Worm (Caenorhabditis elegans) whole organism, L3 larva: ENCODE measurements around the gene zig-6.
A peak's percentile ranks its signal among the peaks of the same experiment; 100 is the strongest.

Experiments
- R02D3.7 ChIP-seq: fragments of 150-350 bp; optimal IDR thresholded peaks from 2 replicates; lab custom pipeline; 2014; ENCODE audit warnings: missing biosample characterization, missing genetic modification characterization
- ZK546.5 ChIP-seq: sonication (generic microtip); optimal IDR thresholded peaks from 2 replicates; lab custom pipeline; 2017; ENCODE audit warnings: missing biosample characterization, missing genetic modification characterization
- aly-2 ChIP-seq: fragments of 150-350 bp; optimal IDR thresholded peaks from 2 replicates; lab custom pipeline; 2014; ENCODE audit warnings: missing biosample characterization, missing genetic modification characterization
- ama-1 ChIP-seq: fragments of 150-350 bp; optimal IDR thresholded peaks from 2 replicates; lab custom pipeline; 2018
- ceh-16 ChIP-seq: sonication (generic microtip); optimal IDR thresholded peaks from 2 replicates; lab custom pipeline; 2017; ENCODE audit warnings: missing biosample characterization, missing genetic modification characterization
- ceh-28 ChIP-seq: fragments of 150-350 bp; optimal IDR thresholded peaks from 2 replicates; lab custom pipeline; 2014; ENCODE audit warnings: missing biosample characterization, missing genetic modification reagents, missing genetic modification characterization
- ceh-82 ChIP-seq: fragments of 150-350 bp; optimal IDR thresholded peaks from 2 replicates; lab custom pipeline; 2014; ENCODE audit warnings: missing biosample characterization, missing genetic modification characterization
- ceh-9 ChIP-seq: sonication (generic microtip); optimal IDR thresholded peaks from 2 replicates; lab custom pipeline; 2018; ENCODE audit warnings: missing biosample characterization, missing genetic modification characterization
- daf-12 ChIP-seq: fragments of 150-350 bp; optimal IDR thresholded peaks from 2 replicates; lab custom pipeline; 2014; ENCODE audit warnings: missing biosample characterization, missing genetic modification reagents, missing genetic modification characterization
- egl-27 ChIP-seq: sonication (generic microtip); optimal IDR thresholded peaks from 4 replicates; lab custom pipeline; 2017; ENCODE audit warnings: missing biosample characterization, missing genetic modification reagents, missing genetic modification characterization
- egl-5 ChIP-seq: fragments of 150-350 bp; optimal IDR thresholded peaks from 2 replicates; lab custom pipeline; 2017; ENCODE audit warnings: missing biosample characterization, missing genetic modification reagents, missing genetic modification characterization, inconsistent platforms
- elt-1 ChIP-seq: fragments of 150-350 bp; optimal IDR thresholded peaks from 2 replicates; lab custom pipeline; 2014; ENCODE audit warnings: missing biosample characterization, missing genetic modification characterization
- elt-2 ChIP-seq: sonication (generic microtip); optimal IDR thresholded peaks from 2 replicates; lab custom pipeline; 2016; ENCODE audit warnings: missing genetic modification reagents, mild to moderate bottlenecking, missing genetic modification characterization, missing compliant biosample characterization
- elt-3 ChIP-seq, 3 experiments: fragments of 150-350 bp in 1 of 3; sonication (generic microtip) in 2 of 3; optimal IDR thresholded peaks; 2 replicates in 2 of 3; 4 replicates in 1 of 3; lab custom pipeline; 2014 to 2017; ENCODE audit warnings: missing biosample characterization in 3 of 3, missing genetic modification characterization in 3 of 3
- fkh-10 ChIP-seq: sonication (generic microtip); optimal IDR thresholded peaks from 2 replicates; lab custom pipeline; 2017; ENCODE audit warnings: missing biosample characterization, missing genetic modification reagents, missing genetic modification characterization
- fos-1 ChIP-seq: fragments of 150-350 bp; optimal IDR thresholded peaks from 2 replicates; lab custom pipeline; 2014; ENCODE audit warnings: missing biosample characterization, missing genetic modification characterization
- jun-1 ChIP-seq: fragments of 150-350 bp; optimal IDR thresholded peaks from 2 replicates; lab custom pipeline; 2014; ENCODE audit warnings: missing biosample characterization, missing genetic modification reagents, missing genetic modification characterization
- lin-15B ChIP-seq: fragments of 150-350 bp; optimal IDR thresholded peaks from 2 replicates; lab custom pipeline; 2014; ENCODE audit warnings: missing biosample characterization, missing genetic modification characterization
- lsy-12 ChIP-seq: sonication (generic microtip); optimal IDR thresholded peaks from 2 replicates; lab custom pipeline; 2016; ENCODE audit warnings: mild to moderate bottlenecking, missing genetic modification characterization, missing compliant biosample characterization
- mdl-1 ChIP-seq: fragments of 150-350 bp; optimal IDR thresholded peaks from 2 replicates; lab custom pipeline; 2014; ENCODE audit warnings: missing biosample characterization, missing genetic modification characterization
- nhr-11 ChIP-seq: fragments of 150-350 bp; optimal IDR thresholded peaks from 2 replicates; lab custom pipeline; 2014; ENCODE audit warnings: missing biosample characterization, missing genetic modification characterization
- nhr-12 ChIP-seq: fragments of 150-350 bp; optimal IDR thresholded peaks from 2 replicates; lab custom pipeline; 2014; ENCODE audit warnings: missing biosample characterization, missing genetic modification characterization
- nhr-237 ChIP-seq: fragments of 150-350 bp; optimal IDR thresholded peaks from 2 replicates; lab custom pipeline; 2014; ENCODE audit warnings: missing biosample characterization, missing genetic modification characterization
- nhr-28 ChIP-seq: fragments of 150-350 bp; optimal IDR thresholded peaks from 2 replicates; lab custom pipeline; 2014; ENCODE audit warnings: missing biosample characterization, missing genetic modification characterization
- nhr-43 ChIP-seq: sonication (generic microtip); optimal IDR thresholded peaks from 2 replicates; lab custom pipeline; 2016; ENCODE audit warnings: mild to moderate bottlenecking, missing genetic modification characterization, missing compliant biosample characterization; ENCODE audit not compliant: poor library complexity, severe bottlenecking
- nhr-67 ChIP-seq: fragments of 150-350 bp; optimal IDR thresholded peaks from 2 replicates; lab custom pipeline; 2014; ENCODE audit warnings: missing biosample characterization, missing genetic modification characterization
- nhr-77 ChIP-seq: fragments of 150-350 bp; optimal IDR thresholded peaks from 2 replicates; lab custom pipeline; 2014; ENCODE audit warnings: missing biosample characterization, missing genetic modification characterization
- pha-4 ChIP-seq: fragments of 150-350 bp; optimal IDR thresholded peaks from 2 replicates; lab custom pipeline; 2014; ENCODE audit warnings: missing biosample characterization, missing genetic modification reagents, missing genetic modification characterization
- pqm-1 ChIP-seq: fragments of 150-350 bp; optimal IDR thresholded peaks from 2 replicates; lab custom pipeline; 2017; ENCODE audit warnings: missing biosample characterization, missing genetic modification characterization, inconsistent platforms
- sea-2 ChIP-seq: fragments of 150-350 bp; sonication (generic microtip); optimal IDR thresholded peaks from 4 replicates; lab custom pipeline; 2014; ENCODE audit warnings: missing biosample characterization, missing genetic modification reagents, missing genetic modification characterization
- skn-1 ChIP-seq: fragments of 150-350 bp; optimal IDR thresholded peaks from 2 replicates; lab custom pipeline; 2014; ENCODE audit warnings: missing biosample characterization, missing genetic modification characterization
- snpc-4 ChIP-seq: fragments of 150-350 bp; optimal IDR thresholded peaks from 2 replicates; lab custom pipeline; 2014; ENCODE audit warnings: missing biosample characterization, missing genetic modification characterization
- tbx-2 ChIP-seq: sonication (generic microtip); optimal IDR thresholded peaks from 2 replicates; lab custom pipeline; 2016; ENCODE audit warnings: mild to moderate bottlenecking, missing genetic modification characterization, missing compliant biosample characterization
- unc-39 ChIP-seq: sonication (generic microtip); optimal IDR thresholded peaks from 4 replicates; lab custom pipeline; 2017; ENCODE audit warnings: missing biosample characterization, missing genetic modification characterization
- unc-62 ChIP-seq: fragments of 150-350 bp; sonication (generic microtip); optimal IDR thresholded peaks from 4 replicates; lab custom pipeline; 2014; ENCODE audit warnings: missing biosample characterization, missing genetic modification reagents, missing genetic modification characterization
- zag-1 ChIP-seq: fragments of 150-350 bp; optimal IDR thresholded peaks from 2 replicates; lab custom pipeline; 2014; ENCODE audit warnings: missing biosample characterization, missing genetic modification characterization
- ztf-11 ChIP-seq: fragments of 150-350 bp; optimal IDR thresholded peaks from 2 replicates; lab custom pipeline; 2014; ENCODE audit warnings: missing biosample characterization, missing genetic modification characterization
- ztf-4 ChIP-seq: fragments of 150-350 bp; optimal IDR thresholded peaks from 2 replicates; lab custom pipeline; 2014; ENCODE audit warnings: missing biosample characterization, missing genetic modification characterization

Gene zig-6

ce11 chrX:5165037-5165436 lies 23.8 kb downstream of the zig-6 start, which contains the start of gene mans-3 (continued):
- TF ChIP-seq unc-39 (tag; lab: Kevin White, UChicago) (no peak), nhr-12 (tag; lab: Kevin White, UChicago) (no peak), skn-1 (tag; lab: Kevin White, UChicago) (peak; percentile 76), jun-1 (tag; lab: Kevin White, UChicago) (peak; percentile 91), ceh-16 (tag; lab: Kevin White, UChicago) (no peak), ZK546.5 (tag; lab: Kevin White, UChicago) (no peak), nhr-67 (tag; lab: Kevin White, UChicago) (no peak), ceh-28 (tag; lab: Kevin White, UChicago) (peak; percentile 62), nhr-237 (tag; lab: Kevin White, UChicago) (no peak), elt-1 (peak; percentile 19), ama-1 (no peak), elt-3 (tag; optimal IDR thresholded peaks at IDR 0.05; lab: Kevin White, UChicago) (no peak), ztf-11 (tag; lab: Kevin White, UChicago) (no peak), ceh-9 (tag; lab: Kevin White, UChicago) (no peak), aly-2 (tag; lab: Kevin White, UChicago) (no peak), snpc-4 (peak; percentile 92), ceh-82 (tag; lab: Kevin White, UChicago) (peak; percentile 33), lin-15B (tag; lab: Kevin White, UChicago) (peak; percentile 73), nhr-11 (tag; lab: Kevin White, UChicago) (peak; percentile 21), R02D3.7 (tag; lab: Kevin White, UChicago) (peak; percentile 65), ztf-4 (tag; lab: Kevin White, UChicago) (peak; percentile 26), mdl-1 (tag; lab: Kevin White, UChicago) (peak; percentile 91), nhr-43 (peak; percentile 94), unc-62 (GFP tag; lab: Kevin White, UChicago) (peak; percentile 58)

ce11 chrX:5164054-5164453 lies 24.8 kb downstream of the zig-6 start:
- no peak for TF ChIP-seq egl-27 (tag; lab: Kevin White, UChicago)
- TF ChIP-seq elt-2 (tag; lab: Kevin White, UChicago) = no peak
- no peak for TF ChIP-seq ceh-16 (tag; lab: Kevin White, UChicago)
- no peak for TF ChIP-seq sea-2 (GFP tag; lab: Kevin White, UChicago)
- no peak for TF ChIP-seq ZK546.5 (tag; lab: Kevin White, UChicago)
- TF ChIP-seq daf-12 (tag; lab: Kevin White, UChicago) = no peak
- no peak for TF ChIP-seq skn-1 (tag; lab: Kevin White, UChicago)
- no peak for TF ChIP-seq R02D3.7 (tag; lab: Kevin White, UChicago)
- TF ChIP-seq aly-2 (tag; lab: Kevin White, UChicago) = no peak
- TF ChIP-seq mdl-1 (tag; lab: Kevin White, UChicago) = no peak
- no peak for TF ChIP-seq elt-1
- TF ChIP-seq nhr-237 (tag; lab: Kevin White, UChicago) = no peak
- no peak for TF ChIP-seq snpc-4
- no peak for TF ChIP-seq elt-3 (tag; optimal IDR thresholded peaks at IDR 0.05; lab: Kevin White, UChicago)
- no peak for TF ChIP-seq unc-39 (tag; lab: Kevin White, UChicago)
- no peak for TF ChIP-seq pha-4 (tag; lab: Kevin White, UChicago)

ce11 chrX:5162755-5163154 lies 26.1 kb downstream of the zig-6 start, which contains the start of gene EGAP5.1:
EGAP5.1 (plus strand) TSS chrX:5163055.
- TF ChIP-seq pqm-1 (no peak), zag-1 (tag; lab: Kevin White, UChicago) (no peak), tbx-2 (tag; lab: Kevin White, UChicago) (no peak), nhr-28 (tag; lab: Kevin White, UChicago) (no peak), nhr-77 (no peak), elt-2 (tag; lab: Kevin White, UChicago) (no peak), fos-1 (tag; lab: Kevin White, UChicago) (no peak), nhr-12 (tag; lab: Kevin White, UChicago) (no peak), ama-1 (no peak), fkh-10 (GFP tag; lab: Kevin White, UChicago) (no peak), egl-5 (tag; lab: Kevin White, UChicago) (no peak), R02D3.7 (tag; lab: Kevin White, UChicago) (no peak), lsy-12 (tag; lab: Kevin White, UChicago) (no peak), ztf-11 (tag; lab: Kevin White, UChicago) (no peak)
